Worm (Caenorhabditis elegans) whole organism, L4 larva: ENCODE measurements around the gene F21E9.2.

ENCODE experiments used
- F26F4.8 ChIP-seq: fragments of 200-800 bp; sonication (Bioruptor generic); conservative IDR thresholded peaks from 2 replicates; pipeline ENCODE4 v1.3.6; 2022; ENCODE audit warnings: missing genetic modification characterization, missing compliant biosample characterization
- F49E8.2 ChIP-seq: sonication (generic microtip); optimal IDR thresholded peaks from 2 replicates; lab custom pipeline; 2016; ENCODE audit warnings: missing compliant biosample characterization, mild to moderate bottlenecking, missing genetic modification characterization, borderline replicate concordance
- R02D3.7 ChIP-seq: fragments of 150-350 bp; sonication (generic microtip); optimal IDR thresholded peaks from 3 replicates; lab custom pipeline; 2014; ENCODE audit warnings: missing biosample characterization, missing genetic modification characterization
- T26A8.4 ChIP-seq: fragments of 200-800 bp; sonication (Bioruptor generic); IDR thresholded peaks from 2 replicates; pipeline ENCODE4 v1.3.6; 2022; ENCODE audit warnings: missing genetic modification characterization, missing compliant biosample characterization
- Y105C5A.15 ChIP-seq: fragments of 200-800 bp; sonication (Bioruptor generic); IDR thresholded peaks from 2 replicates; pipeline ENCODE4 v1.3.6; 2022; ENCODE audit warnings: missing genetic modification characterization, missing compliant biosample characterization
- aha-1 ChIP-seq: fragments of 150-350 bp; peaks from one replicate; lab custom pipeline; 2014; ENCODE audit warnings: missing biosample characterization, missing genetic modification characterization
- aly-2 ChIP-seq: sonication (generic microtip); optimal IDR thresholded peaks from 2 replicates; lab custom pipeline; 2018; ENCODE audit warnings: missing biosample characterization, missing genetic modification characterization
- ama-1 ChIP-seq: fragments of 150-350 bp; optimal IDR thresholded peaks from 2 replicates; lab custom pipeline; 2014; ENCODE audit warnings: inconsistent platforms, mixed read lengths
- arid-1 ChIP-seq: fragments of 200-800 bp; sonication (Bioruptor generic); conservative IDR thresholded peaks from 2 replicates; pipeline ENCODE4 v1.3.6; 2022; ENCODE audit warnings: missing genetic modification reagents, missing genetic modification characterization, missing compliant biosample characterization
- ceh-20 ChIP-seq: fragments of 200-800 bp; sonication (Bioruptor generic); IDR thresholded peaks from 2 replicates; pipeline ENCODE4 v1.3.6; 2022; ENCODE audit warnings: missing genetic modification reagents, missing genetic modification characterization, missing compliant biosample characterization
- ceh-32 ChIP-seq: sonication (generic microtip); optimal IDR thresholded peaks from 2 replicates; lab custom pipeline; 2016; ENCODE audit warnings: mild to moderate bottlenecking, missing genetic modification characterization, missing compliant biosample characterization; ENCODE audit not compliant: poor library complexity
- ceh-44 ChIP-seq: fragments of 200-800 bp; sonication (Bioruptor generic); IDR thresholded peaks from 2 replicates; pipeline ENCODE4 v1.3.6; 2022; ENCODE audit warnings: missing genetic modification reagents, missing genetic modification characterization, missing compliant biosample characterization
- cey-2 ChIP-seq: sonication (generic microtip); optimal IDR thresholded peaks from 3 replicates; lab custom pipeline; 2017; ENCODE audit warnings: missing genetic modification characterization, mild to moderate bottlenecking, missing compliant biosample characterization, antibody characterized with exemption, borderline replicate concordance; ENCODE audit not compliant: insufficient read depth
- daf-19 ChIP-seq: fragments of 200-800 bp; sonication (Bioruptor generic); conservative IDR thresholded peaks from 2 replicates; pipeline ENCODE4 v1.3.6; 2022; ENCODE audit warnings: missing genetic modification characterization, missing compliant biosample characterization
- dmd-6 ChIP-seq: fragments of 200-800 bp; sonication (Bioruptor generic); IDR thresholded peaks from 2 replicates; pipeline ENCODE4 v1.3.6; 2022; ENCODE audit warnings: missing genetic modification reagents, missing genetic modification characterization, missing compliant biosample characterization
- dmd-8 ChIP-seq: fragments of 200-800 bp; sonication (Bioruptor generic); IDR thresholded peaks from 2 replicates; pipeline ENCODE4 v1.3.6; 2022; ENCODE audit warnings: missing genetic modification characterization, missing compliant biosample characterization
- duxl-1 ChIP-seq: sonication (generic microtip); optimal IDR thresholded peaks from 2 replicates; lab custom pipeline; 2016; ENCODE audit warnings: mild to moderate bottlenecking, missing genetic modification characterization, moderate library complexity, missing compliant biosample characterization; ENCODE audit not compliant: poor library complexity
- egl-43 ChIP-seq: fragments of 200-800 bp; sonication (Bioruptor generic); IDR thresholded peaks from 2 replicates; pipeline ENCODE4 v1.3.6; 2022; ENCODE audit warnings: missing genetic modification reagents, missing genetic modification characterization, missing compliant biosample characterization
- fkh-10 ChIP-seq: fragments of 150-350 bp; optimal IDR thresholded peaks from 2 replicates; lab custom pipeline; 2014; ENCODE audit warnings: missing biosample characterization, missing genetic modification reagents, missing genetic modification characterization
- hlh-11 ChIP-seq: fragments of 200-800 bp; sonication (Bioruptor generic); optimal IDR thresholded peaks from 2 replicates; lab custom pipeline; 2018; ENCODE audit warnings: mild to moderate bottlenecking, missing genetic modification characterization, missing compliant biosample characterization
- hlh-30 ChIP-seq: sonication (generic microtip); optimal IDR thresholded peaks from 2 replicates; lab custom pipeline; 2017; ENCODE audit warnings: antibody characterized with exemption, mild to moderate bottlenecking, missing genetic modification characterization, missing compliant biosample characterization; ENCODE audit not compliant: insufficient read depth
- hmg-1.1 ChIP-seq: fragments of 200-800 bp; sonication (Bioruptor generic); IDR thresholded peaks from 2 replicates; pipeline ENCODE4 v1.3.6; 2022; ENCODE audit warnings: missing genetic modification reagents, missing genetic modification characterization, missing compliant biosample characterization
- lim-7 ChIP-seq: fragments of 200-800 bp; sonication (Bioruptor generic); IDR thresholded peaks from 2 replicates; pipeline ENCODE4 v1.3.6; 2022; ENCODE audit warnings: missing genetic modification characterization, missing compliant biosample characterization
- lin-1 ChIP-seq: fragments of 200-800 bp; sonication (Bioruptor generic); IDR thresholded peaks from 2 replicates; pipeline ENCODE4 v1.3.6; 2022; ENCODE audit warnings: missing genetic modification reagents, missing genetic modification characterization, missing compliant biosample characterization
- lin-38 ChIP-seq: fragments of 200-800 bp; sonication (Bioruptor generic); IDR thresholded peaks from 2 replicates; pipeline ENCODE4 v1.3.6; 2022; ENCODE audit warnings: missing genetic modification reagents, missing genetic modification characterization, missing compliant biosample characterization
- lin-39 ChIP-seq: fragments of 150-350 bp; optimal IDR thresholded peaks from 2 replicates; lab custom pipeline; 2014; ENCODE audit warnings: missing biosample characterization, missing genetic modification reagents, missing genetic modification characterization
- mdt-29 ChIP-seq: fragments of 200-800 bp; sonication (Bioruptor generic); IDR thresholded peaks from 2 replicates; pipeline ENCODE4 v1.3.6; 2022; ENCODE audit warnings: missing genetic modification reagents, missing genetic modification characterization, missing compliant biosample characterization
- mxl-2 ChIP-seq: fragments of 200-800 bp; sonication (Bioruptor generic); conservative IDR thresholded peaks from 2 replicates; pipeline ENCODE4 v1.3.6; 2022; ENCODE audit warnings: missing genetic modification reagents, missing genetic modification characterization, missing compliant biosample characterization
- mxl-3 ChIP-seq: fragments of 200-800 bp; sonication (Bioruptor generic); optimal IDR thresholded peaks from 2 replicates; lab custom pipeline; 2018; ENCODE audit warnings: mild to moderate bottlenecking, missing genetic modification characterization, missing compliant biosample characterization
- nhr-102 ChIP-seq: sonication (generic microtip); optimal IDR thresholded peaks from 2 replicates; lab custom pipeline; 2016; ENCODE audit warnings: mild to moderate bottlenecking, missing genetic modification characterization, moderate library complexity, missing compliant biosample characterization
- nhr-28 ChIP-seq: fragments of 150-350 bp; optimal IDR thresholded peaks from 2 replicates; lab custom pipeline; 2014; ENCODE audit warnings: missing biosample characterization, missing genetic modification characterization
- nhr-41 ChIP-seq: fragments of 200-800 bp; sonication (Bioruptor generic); IDR thresholded peaks from 2 replicates; pipeline ENCODE4 v1.3.6; 2022; ENCODE audit warnings: missing genetic modification reagents, missing genetic modification characterization, missing compliant biosample characterization
- nhr-42 ChIP-seq: fragments of 200-800 bp; sonication (Bioruptor generic); IDR thresholded peaks from 2 replicates; pipeline ENCODE4 v1.3.6; 2022; ENCODE audit warnings: missing genetic modification characterization, missing compliant biosample characterization
- nhr-48 ChIP-seq: sonication (generic microtip); optimal IDR thresholded peaks from 2 replicates; lab custom pipeline; 2016; ENCODE audit warnings: mild to moderate bottlenecking, missing genetic modification characterization, missing compliant biosample characterization
- nhr-6 ChIP-seq: fragments of 150-350 bp; optimal IDR thresholded peaks from 2 replicates; lab custom pipeline; 2014; ENCODE audit warnings: missing biosample characterization, missing genetic modification characterization
- nhr-76 ChIP-seq: fragments of 150-350 bp; optimal IDR thresholded peaks from 2 replicates; lab custom pipeline; 2014; ENCODE audit warnings: missing biosample characterization, missing genetic modification characterization
- nhr-77 ChIP-seq: fragments of 150-350 bp; optimal IDR thresholded peaks from 2 replicates; lab custom pipeline; 2014; ENCODE audit warnings: missing biosample characterization, missing genetic modification characterization
- pqm-1 ChIP-seq: sonication (generic microtip); optimal IDR thresholded peaks from 2 replicates; lab custom pipeline; 2017; ENCODE audit warnings: missing biosample characterization, missing genetic modification characterization
- rbr-2 ChIP-seq: sonication (generic microtip); optimal IDR thresholded peaks from 2 replicates; lab custom pipeline; 2016; ENCODE audit warnings: missing genotype, missing genetic modification characterization, missing compliant biosample characterization
- sdz-12 ChIP-seq: fragments of 200-800 bp; sonication (Bioruptor generic); optimal IDR thresholded peaks from 2 replicates; lab custom pipeline; 2018; ENCODE audit warnings: mild to moderate bottlenecking, missing genetic modification characterization, missing compliant biosample characterization
- spr-3 ChIP-seq: fragments of 200-800 bp; sonication (Bioruptor generic); optimal IDR thresholded peaks from 2 replicates; lab custom pipeline; 2018; ENCODE audit warnings: mild to moderate bottlenecking, missing genetic modification characterization, missing compliant biosample characterization
- tra-1 ChIP-seq: fragments of 200-800 bp; sonication (Bioruptor generic); IDR thresholded peaks from 2 replicates; pipeline ENCODE4 v1.3.6; 2022; ENCODE audit warnings: missing genetic modification reagents, missing genetic modification characterization, missing compliant biosample characterization
- vab-7 ChIP-seq: fragments of 200-800 bp; sonication (Bioruptor generic); IDR thresholded peaks from 2 replicates; pipeline ENCODE4 v1.3.6; 2022; ENCODE audit warnings: missing genetic modification reagents, missing genetic modification characterization, missing compliant biosample characterization
- zfp-2 ChIP-seq: sonication (generic microtip); optimal IDR thresholded peaks from 2 replicates; lab custom pipeline; 2016; ENCODE audit warnings: mild to moderate bottlenecking, missing genetic modification characterization, missing compliant biosample characterization
- zfp-3 ChIP-seq: fragments of 200-800 bp; sonication (Bioruptor generic); conservative IDR thresholded peaks from 2 replicates; pipeline ENCODE4 v1.3.6; 2022; ENCODE audit warnings: missing genetic modification reagents, missing genetic modification characterization, missing compliant biosample characterization
- zip-11 ChIP-seq: fragments of 200-800 bp; sonication (Bioruptor generic); IDR thresholded peaks from 2 replicates; pipeline ENCODE4 v1.3.6; 2022; ENCODE audit warnings: missing genetic modification characterization, missing compliant biosample characterization
- ztf-7 ChIP-seq: fragments of 150-350 bp; optimal IDR thresholded peaks from 2 replicates; lab custom pipeline; 2014; ENCODE audit warnings: missing biosample characterization, missing genetic modification characterization

F21E9.2 gene

DNA sequence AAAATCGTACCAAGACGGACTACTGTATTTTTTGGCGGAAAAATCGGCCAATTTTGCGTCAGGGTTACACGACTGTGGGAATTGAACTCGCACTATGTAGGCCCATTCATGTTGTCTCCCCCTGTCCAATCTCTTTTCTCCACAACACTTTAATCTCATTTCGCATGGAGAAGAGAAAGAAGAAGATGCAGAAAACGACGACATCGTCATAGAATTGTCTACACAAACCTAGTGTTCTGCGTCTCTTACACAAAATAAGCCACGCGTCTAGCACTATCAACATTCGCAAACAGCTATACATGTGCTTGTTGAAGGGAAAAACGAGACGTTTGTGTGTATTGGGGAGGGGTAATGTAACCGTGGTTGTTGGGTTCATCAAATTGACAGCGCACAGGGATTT is 6.8 kb downstream of the F21E9.2 start (continued):
- TF ChIP-seq hlh-30 (tag; lab: Kevin White, UChicago), result peak; percentile 69
- TF ChIP-seq nhr-28 (tag; lab: Kevin White, UChicago), result peak; percentile 59
- TF ChIP-seq lin-39, result no peak
- no peak for TF ChIP-seq nhr-41
- no peak for TF ChIP-seq lim-7 (GFP tag; lab: Robert Waterston, UW)
- TF ChIP-seq vab-7 (GFP tag; lab: Robert Waterston, UW), result peak; percentile 52; the same call in 1 of the 2 replicates
- TF ChIP-seq ama-1 (lab: Kevin White, UChicago), result no peak

DNA sequence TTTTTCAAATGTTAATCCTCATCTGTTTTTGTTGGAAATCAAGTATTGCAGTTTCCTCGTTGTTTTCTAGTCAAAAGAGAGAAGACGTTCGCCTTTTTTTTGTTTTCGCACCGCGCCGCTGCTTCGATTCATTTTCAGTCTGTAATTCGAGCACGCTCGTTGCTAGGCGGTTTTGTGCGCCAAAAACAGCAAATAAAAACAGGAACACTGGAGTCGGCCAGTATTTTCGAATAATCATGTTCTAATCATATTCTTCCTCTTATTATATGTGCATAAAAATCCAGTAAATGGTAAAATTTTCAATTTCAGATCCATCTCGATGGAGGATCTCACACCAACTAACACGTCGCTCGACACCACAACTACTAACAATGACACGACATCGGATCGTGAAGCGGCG is 8.7 kb downstream of the F21E9.2 start, which contains the start of gene pdk-1:
TSS of gene pdk-1 (plus strand) at position 301 of the 400 bp plus-strand sequence.
- TF ChIP-seq zfp-2 (tag; lab: Kevin White, UChicago) (no peak), zfp-3 (GFP tag; lab: Robert Waterston, UW) (no peak), nhr-42 (GFP tag; lab: Robert Waterston, UW) (no peak), ztf-7 (tag; lab: Kevin White, UChicago) (no peak), rbr-2 (tag; lab: Kevin White, UChicago) (no peak), nhr-102 (tag; lab: Kevin White, UChicago) (no peak)
- TF ChIP-seq, all 104 proteins: peak for 0

- peak; percentile 70 for TF ChIP-seq nhr-6 (tag; lab: Kevin White, UChicago)
- TF ChIP-seq mxl-2 (GFP tag; lab: Robert Waterston, UW), result no peak
- peak; percentile 88 for TF ChIP-seq hmg-1.1
- TF ChIP-seq fkh-10 (GFP tag; lab: Kevin White, UChicago), result no peak
- TF ChIP-seq sdz-12 (GFP tag; lab: Kevin White, UChicago), result no peak
- TF ChIP-seq ceh-20 (GFP tag; lab: Robert Waterston, UW), result no peak
- no peak for TF ChIP-seq F26F4.8 (GFP tag; lab: Robert Waterston, UW)
- no peak for TF ChIP-seq ceh-44 (GFP tag; lab: Robert Waterston, UW)
- peak; percentile 69; the same call in 1 of the 2 replicates for TF ChIP-seq tra-1
- no peak for TF ChIP-seq nhr-76
- TF ChIP-seq pqm-1 (tag; lab: Kevin White, UChicago), result peak; percentile 25
- TF ChIP-seq Y105C5A.15 (GFP tag; lab: Robert Waterston, UW), result no peak
- TF ChIP-seq ama-1 (lab: Kevin White, UChicago), result no peak
- TF ChIP-seq nhr-48, result peak; percentile 5
- TF ChIP-seq arid-1 (GFP tag; lab: Robert Waterston, UW), result no peak
- TF ChIP-seq R02D3.7, result no peak
- TF ChIP-seq aly-2 (tag; lab: Kevin White, UChicago), result no peak
- TF ChIP-seq egl-43 (GFP tag; lab: Robert Waterston, UW), result peak; percentile 72
- TF ChIP-seq mdt-29 (GFP tag; lab: Robert Waterston, UW), result peak; percentile 36; the same call in 1 of the 2 replicates
- TF ChIP-seq spr-3 (GFP tag; lab: Kevin White, UChicago), result no peak
- no peak for TF ChIP-seq ceh-32 (tag; lab: Kevin White, UChicago)
- TF ChIP-seq lin-1 (GFP tag; lab: Robert Waterston, UW), result no peak
- TF ChIP-seq duxl-1 (tag; lab: Kevin White, UChicago), result peak; percentile 43
- TF ChIP-seq zip-11, result no peak
- peak; percentile 79 for TF ChIP-seq mxl-3 (GFP tag; lab: Kevin White, UChicago)
- TF ChIP-seq T26A8.4, result peak; percentile 63
- TF ChIP-seq dmd-8 (GFP tag; lab: Robert Waterston, UW), result 0 out of 2 replicates have a peak, but pooled peaks have one; percentile 9
- no peak; the same call in 1 of the 2 replicates for TF ChIP-seq lin-38 (GFP tag; lab: Robert Waterston, UW)
- TF ChIP-seq aha-1 (tag; lab: Kevin White, UChicago), result peak; percentile 42
- TF ChIP-seq daf-19, result no peak
- peak; percentile 88 for TF ChIP-seq hlh-11 (tag; lab: Kevin White, UChicago)
- TF ChIP-seq zfp-3 (GFP tag; lab: Robert Waterston, UW), result no peak
- TF ChIP-seq cey-2, result no peak
- TF ChIP-seq F49E8.2 (tag; lab: Kevin White, UChicago), result no peak
- TF ChIP-seq nhr-77, result peak; percentile 43
- TF ChIP-seq rbr-2 (tag; lab: Kevin White, UChicago), result peak; percentile 84
- TF ChIP-seq lin-39, result no peak
- TF ChIP-seq zfp-2 (tag; lab: Kevin White, UChicago), result no peak
- peak; percentile 72 for TF ChIP-seq dmd-6 (GFP tag; lab: Robert Waterston, UW)
- TF ChIP-seq nhr-41, result 0 out of 2 replicates have a peak, but pooled peaks have one; percentile 36
These were observed 10.0 kb downstream of the F21E9.2 start for ce11 chrX:1319708-1320107.
